Fruit fly (Drosophila melanogaster): ENCODE data around the gene Theg.

Gene Theg

DNA sequence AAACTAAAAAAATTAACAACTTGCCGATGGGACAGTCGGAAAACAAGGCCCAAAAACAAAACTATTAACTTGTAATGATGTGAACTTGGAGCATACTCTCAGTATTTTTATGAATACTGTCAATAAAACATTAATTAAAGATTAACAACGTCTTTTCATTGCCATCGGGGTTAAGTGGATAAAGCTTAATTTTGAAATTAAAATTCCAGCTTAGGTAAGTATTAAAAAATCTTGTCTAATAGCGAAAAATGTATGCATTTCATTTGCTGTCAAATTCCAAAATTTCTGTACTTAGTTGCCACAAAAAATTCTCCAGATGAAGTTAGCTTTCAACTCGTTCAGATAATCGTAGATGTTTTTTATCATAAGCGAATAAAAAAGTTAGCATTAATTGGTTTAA lies at the start of gene Theg:
Theg (plus strand) TSS at position 301 of the 400 bp plus-strand sequence.
- no peak for TF ChIP-seq noc (tag; optimal IDR thresholded peaks at IDR 0.05)

DNA sequence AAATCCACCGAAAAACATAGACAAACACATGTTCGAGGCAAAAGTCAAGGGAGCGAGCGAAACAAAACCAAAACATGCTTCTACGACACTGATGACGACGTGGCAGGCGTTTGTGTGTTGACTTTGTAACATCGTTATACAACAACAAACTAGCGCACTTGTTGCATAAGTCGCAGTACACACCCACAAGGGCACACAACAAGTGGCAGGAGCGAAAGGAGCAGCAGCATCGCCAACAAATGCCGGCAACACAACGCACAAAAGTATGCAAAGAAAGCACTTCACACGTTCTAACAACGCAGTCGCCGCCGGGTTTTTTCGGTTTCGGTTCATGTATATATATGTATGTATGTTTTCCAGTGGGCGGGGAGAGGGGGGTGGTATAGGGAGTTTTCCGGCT lies 46.7 kb upstream of the Theg start:
- TF ChIP-seq noc (tag; optimal IDR thresholded peaks at IDR 0.05): no peak

DNA sequence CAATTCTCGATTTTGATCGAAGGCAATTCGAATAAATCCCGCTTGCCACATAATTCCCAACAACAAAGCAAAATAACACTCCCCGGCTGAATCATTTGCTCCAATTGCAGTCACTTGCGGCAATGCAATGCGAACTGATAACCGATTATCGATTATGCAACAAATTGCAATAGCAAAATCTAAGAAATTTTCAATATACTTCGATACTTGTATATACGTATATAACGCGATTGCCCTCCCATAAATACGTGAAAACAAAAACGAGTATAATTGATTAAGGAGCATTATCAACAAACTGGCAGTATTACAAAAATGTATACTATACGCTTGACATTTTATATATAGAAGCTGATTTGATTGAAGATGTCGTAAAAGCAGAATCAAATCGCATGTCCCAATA lies 44.7 kb upstream of the Theg start:
- no peak for TF ChIP-seq noc (tag; optimal IDR thresholded peaks at IDR 0.05)

DNA sequence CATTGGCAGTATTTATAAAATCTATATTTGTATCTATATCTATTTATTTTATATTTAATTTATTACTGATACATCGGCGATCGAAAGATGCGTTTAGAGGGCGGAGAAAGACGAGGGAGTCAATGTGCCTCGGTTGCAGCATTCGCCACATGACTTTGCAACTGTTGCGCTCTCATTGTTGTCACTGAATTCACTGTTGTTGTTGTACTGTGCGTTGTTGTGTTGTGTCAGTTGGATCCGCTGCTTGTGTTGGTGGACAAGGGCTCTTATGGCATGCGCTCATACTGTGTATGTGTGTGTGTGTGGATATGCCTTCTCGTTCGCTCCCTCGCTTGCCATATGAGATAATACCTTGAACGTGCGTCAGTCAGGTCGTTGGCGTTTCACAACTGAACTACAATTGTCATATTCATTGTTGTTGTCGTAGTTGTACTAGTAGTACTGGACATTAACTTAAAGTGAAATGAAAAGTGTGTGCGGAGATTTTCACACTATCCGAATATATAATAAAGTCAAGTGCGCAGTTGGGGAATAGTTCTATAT lies 43.9 kb upstream of the Theg start:
- no peak for TF ChIP-seq noc (tag; optimal IDR thresholded peaks at IDR 0.05)

DNA sequence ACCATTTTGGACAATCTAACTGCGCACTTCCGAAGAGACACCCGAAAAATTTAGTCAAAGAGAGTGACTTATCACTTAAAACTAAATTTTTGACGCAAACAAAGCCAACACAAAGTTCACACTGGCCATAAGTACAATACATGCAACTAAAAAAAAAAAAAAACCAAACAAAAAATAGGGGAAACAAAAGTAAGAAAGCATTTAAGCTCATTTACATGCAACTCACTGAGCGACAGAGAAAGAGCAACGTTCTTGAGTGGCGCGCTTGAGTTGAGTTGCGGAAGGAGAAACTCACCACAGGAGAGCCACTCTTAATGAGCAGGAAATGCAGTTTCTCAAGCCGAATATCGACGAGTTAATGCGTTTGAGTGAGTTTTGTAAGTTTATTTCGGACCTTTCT lies 43.4 kb upstream of the Theg start:
- no peak for TF ChIP-seq noc (tag; optimal IDR thresholded peaks at IDR 0.05)

DNA sequence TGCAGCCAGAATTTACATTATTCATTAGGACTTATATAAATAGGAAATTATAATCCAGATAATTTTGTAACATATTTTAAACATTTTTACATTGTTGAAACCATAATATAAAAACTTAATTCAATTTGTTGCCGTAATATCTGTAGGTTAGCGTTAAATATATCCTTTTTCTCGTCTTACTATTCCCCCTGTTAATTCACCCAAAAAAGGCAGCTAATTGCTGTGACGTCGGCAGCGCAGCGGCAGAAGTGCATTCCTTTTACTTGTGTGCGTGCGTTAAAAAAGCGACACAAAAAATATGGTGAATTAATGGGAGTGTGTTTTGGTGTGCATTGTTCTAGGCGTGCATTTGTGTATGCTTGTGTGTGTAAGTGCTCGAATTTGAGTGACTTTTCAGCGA lies 42.9 kb upstream of the Theg start:
- TF ChIP-seq noc (tag; optimal IDR thresholded peaks at IDR 0.05): no peak

DNA sequence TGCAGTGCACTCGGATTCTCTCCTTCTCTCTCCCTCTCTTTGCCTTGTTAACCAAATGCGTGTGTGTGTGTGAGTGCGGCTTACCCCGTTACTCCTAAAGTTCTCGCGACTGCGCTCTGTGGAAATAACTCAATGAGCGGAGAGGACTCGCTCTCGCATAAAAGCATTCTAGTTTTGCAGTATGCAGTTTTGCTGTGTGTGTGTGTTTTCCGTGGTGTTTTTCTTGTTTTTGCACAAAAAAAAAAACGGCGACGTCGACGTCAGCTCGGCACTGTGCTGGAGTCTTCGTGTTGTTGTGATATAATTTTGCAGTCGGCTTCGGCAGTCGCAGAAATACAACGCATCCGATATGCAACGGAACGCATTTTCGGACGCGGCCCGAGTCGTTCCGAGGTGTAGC lies 42.4 kb upstream of the Theg start:
- TF ChIP-seq noc (tag; optimal IDR thresholded peaks at IDR 0.05): no peak

DNA sequence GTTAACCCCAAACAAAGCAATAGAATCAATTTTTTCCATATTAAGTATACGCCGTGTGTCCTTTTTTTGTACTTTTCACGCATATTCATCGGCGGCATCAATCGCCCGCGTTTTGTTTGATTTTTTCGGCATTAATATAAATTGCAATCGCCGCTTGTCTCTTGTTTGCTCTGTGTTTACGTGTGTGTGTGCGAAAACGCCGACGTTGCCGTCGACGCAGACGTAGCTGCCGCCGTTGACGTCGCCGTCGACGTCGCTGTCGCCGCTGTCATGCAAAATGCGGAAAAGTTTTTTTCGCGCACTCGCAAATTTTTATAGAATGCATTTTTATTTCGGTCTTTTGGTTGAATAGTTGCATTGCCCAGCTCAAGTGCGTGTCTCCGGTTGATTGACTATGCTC lies 41.5 kb upstream of the Theg start:
- no peak for TF ChIP-seq noc (tag; optimal IDR thresholded peaks at IDR 0.05)

DNA sequence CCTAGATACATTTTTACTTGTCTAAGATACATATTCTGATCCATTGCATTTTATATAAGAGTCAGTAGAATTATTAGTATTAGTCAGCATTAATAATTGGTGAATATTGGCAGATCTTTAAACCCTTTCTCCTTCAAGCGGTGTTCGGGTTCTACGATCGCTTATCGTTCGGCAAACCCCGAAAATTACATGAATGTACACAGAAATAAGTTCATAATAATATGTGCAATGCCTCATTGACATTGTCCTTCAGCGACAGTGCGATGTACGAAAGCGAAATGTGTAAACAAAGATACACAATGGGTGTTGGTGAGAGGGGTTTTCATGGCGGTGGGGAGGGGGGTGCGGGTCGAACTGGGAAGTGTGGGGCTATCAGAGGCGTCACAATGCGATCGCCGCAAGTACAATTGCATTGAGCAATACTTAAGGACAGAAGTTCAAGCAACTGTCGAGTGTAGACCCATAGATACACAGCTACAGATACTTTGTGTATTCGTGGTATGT lies 38.1 kb upstream of the Theg start:
- no peak for TF ChIP-seq noc (tag; optimal IDR thresholded peaks at IDR 0.05)

DNA sequence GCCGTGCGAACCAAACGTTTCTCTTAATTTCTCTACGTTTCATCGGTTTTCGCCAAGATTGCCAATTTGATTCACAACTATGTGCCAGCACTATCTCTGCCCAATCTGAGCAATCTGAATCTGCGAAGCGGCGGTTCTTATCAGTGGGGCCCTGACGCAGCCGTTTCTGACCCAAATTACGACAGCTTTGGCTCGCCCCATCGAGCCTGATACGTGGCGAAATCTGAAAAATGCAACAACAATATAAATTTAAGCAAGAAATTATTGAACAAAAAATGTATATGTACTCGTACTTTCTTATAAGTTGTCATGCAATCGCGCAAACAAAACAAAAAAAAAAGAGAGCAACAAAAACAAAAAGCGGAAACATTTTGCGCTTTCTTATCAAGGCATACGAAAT lies 37.5 kb upstream of the Theg start:
- TF ChIP-seq noc (tag; optimal IDR thresholded peaks at IDR 0.05): no peak

DNA sequence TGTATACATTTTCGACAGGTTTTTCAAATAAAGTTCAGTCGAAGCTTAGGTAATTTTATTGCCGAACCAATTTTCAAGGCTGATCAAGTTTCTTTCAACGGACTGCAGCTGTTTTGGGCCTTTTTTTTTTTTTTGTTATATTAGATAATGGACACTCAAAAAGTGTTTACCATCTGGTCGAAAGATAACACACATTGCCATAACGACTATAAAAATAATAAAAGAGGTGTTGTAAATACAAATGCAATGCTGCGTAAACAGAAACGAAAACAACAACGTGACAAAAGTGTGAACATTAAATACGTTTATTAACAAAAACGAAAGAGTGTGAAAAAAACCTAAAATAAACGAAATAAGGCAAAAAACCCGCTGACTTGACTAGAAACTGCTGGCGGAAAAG lies 36.7 kb upstream of the Theg start:
- no peak for TF ChIP-seq noc (tag; optimal IDR thresholded peaks at IDR 0.05)

DNA sequence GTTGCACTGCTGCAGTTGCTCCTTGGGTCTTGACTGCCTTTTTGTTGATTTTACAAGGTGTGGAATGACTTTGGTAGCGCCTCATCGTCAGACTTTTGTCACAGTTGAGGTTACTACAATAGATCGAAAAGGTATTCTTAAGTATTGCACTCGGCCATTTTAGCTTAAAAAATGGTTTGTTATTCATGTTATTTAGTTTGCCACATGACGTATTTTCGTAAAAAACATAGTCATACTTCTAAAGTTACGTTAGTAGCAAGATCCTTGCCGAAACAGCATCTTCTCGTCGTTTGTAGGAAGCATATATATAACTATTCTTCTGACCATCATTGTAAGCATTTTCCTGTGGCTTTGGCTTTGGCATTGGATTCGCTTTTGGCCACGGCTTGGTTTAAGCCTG lies 35.1 kb upstream of the Theg start:
- no peak for TF ChIP-seq noc (tag; optimal IDR thresholded peaks at IDR 0.05)

DNA sequence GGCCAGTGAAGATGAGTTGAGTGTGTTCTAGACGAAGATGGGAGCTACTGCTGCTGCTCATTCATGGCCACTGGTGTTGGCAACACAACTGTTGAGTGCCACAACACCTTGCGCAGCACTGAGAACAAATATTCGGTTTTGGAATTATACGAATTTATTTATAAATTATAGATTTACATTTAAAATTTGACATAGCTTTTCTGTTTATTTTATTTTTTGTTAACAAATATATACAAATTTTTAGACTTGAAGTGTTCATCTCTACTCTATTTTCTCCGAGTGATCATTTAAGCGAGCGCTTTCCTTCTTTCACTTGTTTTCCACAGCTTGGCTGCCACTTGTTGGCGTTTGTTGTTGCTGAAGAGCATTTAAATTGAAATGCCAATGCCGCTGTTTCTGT lies 27.0 kb upstream of the Theg start:
- TF ChIP-seq noc (tag; optimal IDR thresholded peaks at IDR 0.05): no peak

DNA sequence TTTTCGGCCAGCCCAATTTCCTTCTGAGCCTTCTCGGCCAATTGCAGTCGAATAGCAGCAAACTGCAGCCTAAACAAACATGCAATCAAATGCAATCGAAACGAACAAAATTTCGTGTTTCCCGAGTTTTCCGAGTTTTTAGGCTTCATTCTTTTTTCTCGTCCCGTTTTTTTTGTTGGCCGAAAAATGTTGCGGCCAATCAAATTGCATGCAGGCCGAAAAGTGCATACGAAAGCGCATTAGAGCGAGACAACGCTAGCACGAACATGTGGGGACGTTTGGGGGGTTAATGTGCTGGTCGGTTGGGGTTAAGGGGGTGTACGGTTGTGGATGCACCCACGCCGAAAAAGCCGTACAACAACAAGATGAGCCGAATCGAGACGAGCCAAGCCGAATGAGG lies 24.7 kb upstream of the Theg start:
- TF ChIP-seq noc (tag; optimal IDR thresholded peaks at IDR 0.05): no peak

DNA sequence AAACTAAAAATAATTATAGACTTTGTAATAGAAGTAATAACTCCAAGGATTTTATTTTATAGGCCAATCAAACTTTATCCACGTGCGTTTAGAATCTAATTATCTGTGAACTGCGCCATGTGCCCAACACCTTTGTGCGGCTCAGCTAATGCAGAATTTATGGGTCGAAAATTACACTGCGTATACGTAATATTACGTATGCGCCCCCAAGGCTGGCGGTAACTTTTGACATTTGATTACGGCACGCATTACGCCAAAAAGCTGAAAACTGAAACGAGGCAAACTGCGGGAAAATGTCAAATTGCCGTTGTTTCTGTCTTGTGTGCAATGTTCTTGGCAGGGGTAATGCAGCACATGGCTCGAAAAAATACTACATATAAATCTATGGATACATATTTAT lies 22.9 kb upstream of the Theg start:
- no peak for TF ChIP-seq noc (tag; optimal IDR thresholded peaks at IDR 0.05)

DNA sequence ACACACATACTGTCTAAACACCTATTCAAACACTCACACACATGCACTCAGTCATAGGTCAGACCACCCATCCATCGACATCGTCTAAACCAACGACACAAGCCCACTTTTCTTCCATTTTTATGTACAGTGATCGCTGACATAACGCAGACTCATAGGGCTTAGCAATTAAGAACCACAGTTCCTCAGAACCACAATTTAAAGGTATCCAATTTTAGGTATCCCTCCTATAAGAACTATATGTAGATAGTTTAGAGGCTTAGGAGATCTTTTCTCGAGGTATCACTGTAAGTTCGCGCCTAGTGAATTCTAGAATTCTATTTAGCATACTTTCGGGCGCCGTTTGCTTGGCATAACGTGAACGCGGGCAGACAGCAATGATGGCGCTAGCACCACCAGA lies 21.6 kb upstream of the Theg start:
- TF ChIP-seq noc (tag; optimal IDR thresholded peaks at IDR 0.05): no peak

DNA sequence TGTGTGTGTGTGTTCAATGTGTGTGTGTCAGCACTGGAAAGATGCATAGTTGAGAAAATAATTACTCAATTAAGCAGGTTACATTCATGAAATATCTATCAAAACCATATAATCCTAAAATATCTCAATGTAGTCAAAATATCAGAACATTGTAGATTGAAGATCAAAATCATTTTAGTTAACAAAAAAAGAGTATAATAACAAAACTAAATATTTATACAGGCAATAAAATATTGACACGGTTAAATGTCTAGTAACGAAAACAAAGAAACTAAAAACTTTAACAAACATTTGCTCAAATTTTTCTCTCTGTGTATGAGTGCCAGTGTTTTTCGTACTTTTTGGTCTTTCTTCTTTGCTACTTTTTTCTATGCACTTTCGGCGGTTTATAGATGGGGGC lies 15.6 kb upstream of the Theg start:
- TF ChIP-seq noc (tag; optimal IDR thresholded peaks at IDR 0.05): no peak

DNA sequence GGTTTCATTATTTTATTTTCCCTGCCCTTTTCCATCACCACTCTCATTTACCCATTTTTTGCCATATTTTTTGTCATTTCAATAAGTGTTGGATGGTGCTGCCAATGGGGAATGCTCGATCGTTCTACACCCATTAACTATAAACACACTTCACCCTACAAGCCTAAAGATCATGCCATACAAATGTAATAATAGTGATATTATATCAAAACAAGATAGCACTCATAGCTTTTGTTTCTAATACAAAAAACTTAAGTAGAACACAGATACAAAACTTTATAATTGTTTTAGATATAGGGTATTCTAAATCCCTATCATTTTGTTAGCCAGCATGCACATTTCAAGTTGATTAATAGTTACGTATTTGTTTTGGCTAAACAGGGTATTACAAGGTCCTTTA lies 14.9 kb upstream of the Theg start:
- no peak for TF ChIP-seq noc (tag; optimal IDR thresholded peaks at IDR 0.05)

DNA sequence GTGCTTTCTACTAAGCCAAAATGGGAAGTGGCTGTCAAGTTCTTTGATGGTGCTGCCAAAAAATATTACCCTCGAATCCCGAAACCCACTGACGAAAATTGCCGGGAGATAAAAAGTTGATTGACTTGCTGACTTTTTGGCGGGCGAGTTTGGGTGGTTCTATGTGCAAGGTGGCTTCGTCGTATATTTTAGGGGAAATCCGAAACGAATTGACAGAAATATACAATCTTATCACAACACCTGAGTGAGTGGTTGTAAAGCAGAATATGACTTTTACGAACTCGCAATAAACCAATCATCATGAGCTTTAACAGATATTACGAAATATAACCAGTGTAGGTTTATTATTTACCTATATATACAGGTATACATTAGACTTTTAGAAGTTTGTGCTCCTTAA lies 11.0 kb upstream of the Theg start:
- no peak for TF ChIP-seq noc (tag; optimal IDR thresholded peaks at IDR 0.05)

Data from whole organism, larva.